Fruit fly (Drosophila melanogaster) whole organism, prepupa: ENCODE data around the gene S.

Experiments used
- Blimp-1 ChIP-seq: fragments of 200-800 bp; sonication (Bioruptor generic); optimal IDR thresholded peaks from 3 replicates; lab custom pipeline; 2017; ENCODE audit warnings: missing biosample characterization, missing genetic modification characterization, mild to moderate bottlenecking, moderate library complexity, missing genetic modification reagents
- CG10631 ChIP-seq: fragments of 200-800 bp; sonication (Bioruptor generic); optimal IDR thresholded peaks from 2 replicates; lab custom pipeline; 2016; ENCODE audit warnings: missing biosample characterization, missing genetic modification characterization
- CG10669 ChIP-seq: fragments of 200-800 bp; sonication (Bioruptor generic); optimal IDR thresholded peaks from 3 replicates; lab custom pipeline; 2018; ENCODE audit warnings: missing biosample characterization, mild to moderate bottlenecking, missing genetic modification characterization, moderate library complexity
- CG11294 ChIP-seq: fragments of 200-800 bp; sonication (Bioruptor generic); IDR thresholded peaks from 2 replicates; pipeline ENCODE4 v1.3.6; 2022; ENCODE audit warnings: missing biosample characterization, missing genetic modification characterization
- CG11762 ChIP-seq: fragments of 200-800 bp; sonication (Bioruptor generic); optimal IDR thresholded peaks from 3 replicates; lab custom pipeline; 2016; ENCODE audit warnings: missing biosample characterization, missing genetic modification characterization; ENCODE audit not compliant: insufficient read depth
- CG11902 ChIP-seq: fragments of 200-800 bp; sonication (Bioruptor generic); optimal IDR thresholded peaks from 3 replicates; lab custom pipeline; 2016; ENCODE audit warnings: missing biosample characterization, missing genetic modification characterization
- CG15336 ChIP-seq: fragments of 200-800 bp; sonication (Bioruptor generic); IDR thresholded peaks from 2 replicates; pipeline ENCODE4 v1.3.6; 2022; ENCODE audit warnings: missing biosample characterization, missing genetic modification characterization
- CG1621 ChIP-seq: fragments of 200-800 bp; sonication (Bioruptor generic); optimal IDR thresholded peaks from 3 replicates; lab custom pipeline; 2018; ENCODE audit warnings: missing biosample characterization, mild to moderate bottlenecking, missing genetic modification characterization
- CG16779 ChIP-seq: fragments of 200-800 bp; sonication (Bioruptor generic); optimal IDR thresholded peaks from 3 replicates; lab custom pipeline; 2017; ENCODE audit warnings: missing biosample characterization, mild to moderate bottlenecking, missing genetic modification characterization
- CG3032 ChIP-seq: fragments of 200-800 bp; optimal IDR thresholded peaks from 2 replicates; lab custom pipeline; 2019; ENCODE audit warnings: missing biosample characterization, mild to moderate bottlenecking, missing genetic modification characterization, moderate library complexity
- CG32006 ChIP-seq: fragments of 200-800 bp; sonication (Bioruptor generic); optimal IDR thresholded peaks from 3 replicates; lab custom pipeline; 2017; ENCODE audit warnings: missing biosample characterization, mild to moderate bottlenecking, missing genetic modification characterization
- CG34406 ChIP-seq: fragments of 200-800 bp; sonication (Bioruptor generic); optimal IDR thresholded peaks from 3 replicates; lab custom pipeline; 2016; ENCODE audit warnings: missing biosample characterization, missing genetic modification characterization
- CG3919 ChIP-seq: fragments of 200-800 bp; sonication (Bioruptor generic); optimal IDR thresholded peaks from 3 replicates; lab custom pipeline; 2016; ENCODE audit warnings: missing biosample characterization, missing genetic modification characterization
- CG4318 ChIP-seq: fragments of 200-800 bp; sonication (Bioruptor generic); optimal IDR thresholded peaks from 3 replicates; lab custom pipeline; 2017; ENCODE audit warnings: missing biosample characterization, mild to moderate bottlenecking, missing genetic modification characterization
- CG6163 ChIP-seq: fragments of 200-800 bp; sonication (Bioruptor generic); IDR thresholded peaks from 3 replicates; pipeline ENCODE4 v1.3.6; 2022; ENCODE audit warnings: missing biosample characterization, missing genetic modification characterization
- CG6792 ChIP-seq: fragments of 200-800 bp; sonication (Bioruptor generic); optimal IDR thresholded peaks from 3 replicates; lab custom pipeline; 2016; ENCODE audit warnings: missing biosample characterization, missing genetic modification characterization
- CG6808 ChIP-seq: fragments of 200-800 bp; sonication (Bioruptor generic); optimal IDR thresholded peaks from 3 replicates; lab custom pipeline; 2017; ENCODE audit warnings: missing biosample characterization, missing genetic modification characterization, mild to moderate bottlenecking, moderate library complexity, missing genetic modification reagents
- CG6854 ChIP-seq: fragments of 200-800 bp; sonication (Bioruptor generic); optimal IDR thresholded peaks from 2 replicates; lab custom pipeline; 2017; ENCODE audit warnings: missing biosample characterization, mild to moderate bottlenecking, missing genetic modification characterization
- CG7368 ChIP-seq: fragments of 200-800 bp; sonication (Bioruptor generic); optimal IDR thresholded peaks from 3 replicates; lab custom pipeline; 2016; ENCODE audit warnings: missing biosample characterization, missing genetic modification characterization
- CG8119 ChIP-seq: fragments of 200-800 bp; sonication (Bioruptor generic); IDR thresholded peaks from 3 replicates; pipeline ENCODE4 v1.3.6; 2022; ENCODE audit warnings: missing biosample characterization, missing genetic modification characterization
- CG8319 ChIP-seq: fragments of 200-800 bp; sonication (Bioruptor generic); optimal IDR thresholded peaks from 3 replicates; lab custom pipeline; 2016; ENCODE audit warnings: missing biosample characterization, missing genetic modification characterization
- CG8632 ChIP-seq: fragments of 200-800 bp; sonication (Bioruptor generic); optimal IDR thresholded peaks from 3 replicates; lab custom pipeline; 2016; ENCODE audit warnings: missing biosample characterization, missing genetic modification characterization
- CG9139 ChIP-seq: fragments of 200-800 bp; sonication (Bioruptor generic); optimal IDR thresholded peaks from 3 replicates; lab custom pipeline; 2017; ENCODE audit warnings: missing biosample characterization, mild to moderate bottlenecking, missing genetic modification characterization
- Eip75B ChIP-seq: fragments of 200-800 bp; sonication (Bioruptor generic); optimal IDR thresholded peaks from 3 replicates; lab custom pipeline; 2016; ENCODE audit warnings: missing biosample characterization, missing genetic modification characterization
- Eip93F ChIP-seq: fragments of 200-800 bp; sonication (Bioruptor generic); optimal IDR thresholded peaks from 2 replicates; lab custom pipeline; 2016; ENCODE audit warnings: missing biosample characterization, mild to moderate bottlenecking, missing genetic modification characterization
- Ets21C ChIP-seq: fragments of 200-800 bp; sonication (Bioruptor generic); optimal IDR thresholded peaks from 3 replicates; lab custom pipeline; 2016; ENCODE audit warnings: missing biosample characterization, missing genetic modification characterization
- Ets96B ChIP-seq: fragments of 200-800 bp; optimal IDR thresholded peaks from 2 replicates; lab custom pipeline; 2019; ENCODE audit warnings: missing biosample characterization, mild to moderate bottlenecking, missing genetic modification characterization, moderate library complexity
- Gug ChIP-seq: fragments of 200-800 bp; sonication (Bioruptor generic); IDR thresholded peaks from 2 replicates; pipeline ENCODE4 v1.3.6; 2022; ENCODE audit warnings: missing biosample characterization, missing genetic modification characterization
- Hr38 ChIP-seq: sonication (Bioruptor generic); optimal IDR thresholded peaks from 2 replicates; lab custom pipeline; 2016; ENCODE audit warnings: missing biosample characterization, missing genetic modification characterization
- Hr39 ChIP-seq: fragments of 200-800 bp; sonication (Bioruptor generic); optimal IDR thresholded peaks from 2 replicates; lab custom pipeline; 2016; ENCODE audit warnings: missing biosample characterization, missing genetic modification characterization
- Lpt ChIP-seq: fragments of 200-800 bp; sonication (Bioruptor generic); optimal IDR thresholded peaks from 3 replicates; lab custom pipeline; 2016; ENCODE audit warnings: missing biosample characterization, missing genetic modification characterization
- Met ChIP-seq: fragments of 200-800 bp; sonication (Bioruptor generic); optimal IDR thresholded peaks from 3 replicates; lab custom pipeline; 2016; ENCODE audit warnings: missing biosample characterization, missing genetic modification characterization
- OdsH ChIP-seq: fragments of 200-800 bp; sonication (Bioruptor generic); optimal IDR thresholded peaks from 3 replicates; lab custom pipeline; 2016; ENCODE audit warnings: missing biosample characterization, missing genetic modification characterization
- Smox ChIP-seq: fragments of 200-800 bp; sonication (Bioruptor generic); optimal IDR thresholded peaks from 3 replicates; lab custom pipeline; 2016; ENCODE audit warnings: missing biosample characterization, missing genetic modification characterization
- Sox102F ChIP-seq: fragments of 200-800 bp; sonication (Bioruptor generic); optimal IDR thresholded peaks from 2 replicates; lab custom pipeline; 2016; ENCODE audit warnings: missing biosample characterization, mild to moderate bottlenecking, missing genetic modification characterization
- Sox14 ChIP-seq: fragments of 200-800 bp; sonication (Bioruptor generic); optimal IDR thresholded peaks from 3 replicates; lab custom pipeline; 2016; ENCODE audit warnings: missing biosample characterization, missing genetic modification characterization
- Sox15 ChIP-seq: fragments of 200-800 bp; sonication (Bioruptor generic); optimal IDR thresholded peaks from 3 replicates; lab custom pipeline; 2016; ENCODE audit warnings: missing biosample characterization, missing genetic modification characterization
- achi ChIP-seq: fragments of 200-800 bp; sonication (Bioruptor generic); optimal IDR thresholded peaks from 3 replicates; lab custom pipeline; 2016; ENCODE audit warnings: missing biosample characterization, missing genetic modification characterization
- dac ChIP-seq: fragments of 200-800 bp; sonication (Bioruptor generic); optimal IDR thresholded peaks from 2 replicates; lab custom pipeline; 2017; ENCODE audit warnings: missing biosample characterization, mild to moderate bottlenecking, missing genetic modification characterization
- dsx ChIP-seq: fragments of 200-800 bp; optimal IDR thresholded peaks from 3 replicates; lab custom pipeline; 2019; ENCODE audit warnings: missing biosample characterization, mild to moderate bottlenecking, missing genetic modification characterization, moderate library complexity; ENCODE audit not compliant: poor library complexity, severe bottlenecking
- eg ChIP-seq: fragments of 200-800 bp; sonication (Bioruptor generic); IDR thresholded peaks from 3 replicates; pipeline ENCODE4 v1.3.6; 2022; ENCODE audit warnings: missing biosample characterization, missing genetic modification characterization
- esn ChIP-seq: fragments of 200-800 bp; sonication (Bioruptor generic); optimal IDR thresholded peaks from 2 replicates; lab custom pipeline; 2016; ENCODE audit warnings: missing biosample characterization, mild to moderate bottlenecking, missing genetic modification characterization, moderate library complexity
- fd59A ChIP-seq: fragments of 200-800 bp; sonication (Bioruptor generic); optimal IDR thresholded peaks from 2 replicates; lab custom pipeline; 2017; ENCODE audit warnings: missing biosample characterization, mild to moderate bottlenecking, missing genetic modification characterization, missing genetic modification reagents
- fd85E ChIP-seq: fragments of 200-800 bp; sonication (Bioruptor generic); optimal IDR thresholded peaks from 3 replicates; lab custom pipeline; 2016; ENCODE audit warnings: missing biosample characterization, missing genetic modification characterization
- fkh ChIP-seq: fragments of 200-800 bp; sonication (Bioruptor generic); optimal IDR thresholded peaks from 3 replicates; lab custom pipeline; 2017; ENCODE audit warnings: missing biosample characterization, mild to moderate bottlenecking, missing genetic modification characterization, moderate library complexity
- lz ChIP-seq: fragments of 200-800 bp; sonication (Bioruptor generic); optimal IDR thresholded peaks from 3 replicates; lab custom pipeline; 2016; ENCODE audit warnings: missing biosample characterization, missing genetic modification characterization
- net ChIP-seq: fragments of 200-800 bp; sonication (Bioruptor generic); optimal IDR thresholded peaks from 3 replicates; lab custom pipeline; 2016; ENCODE audit warnings: missing biosample characterization, missing genetic modification characterization
- salr ChIP-seq, 2 experiments: fragments of 200-800 bp; sonication (Bioruptor generic); optimal IDR thresholded peaks; 3 replicates each; lab custom pipeline; 2016 to 2018; ENCODE audit warnings: missing biosample characterization in 2 of 2, missing genetic modification characterization in 2 of 2, mild to moderate bottlenecking in 1 of 2
- spab ChIP-seq: fragments of 200-800 bp; sonication (Bioruptor generic); optimal IDR thresholded peaks from 2 replicates; lab custom pipeline; 2017; ENCODE audit warnings: missing biosample characterization, mild to moderate bottlenecking, missing genetic modification characterization, missing genetic modification reagents
- ss ChIP-seq, 2 experiments: fragments of 200-800 bp; sonication (Bioruptor generic); optimal IDR thresholded peaks; 2 replicates in 1 of 2; 3 replicates in 1 of 2; lab custom pipeline; 2017 to 2018; ENCODE audit warnings: mild to moderate bottlenecking in 2 of 2, missing biosample characterization in 2 of 2, missing genetic modification characterization in 2 of 2, moderate library complexity in 1 of 2
- svp ChIP-seq: fragments of 200-800 bp; sonication (Bioruptor generic); peaks from one replicate; lab custom pipeline; 2016; ENCODE audit warnings: missing biosample characterization, missing genetic modification characterization
- vri ChIP-seq: fragments of 200-800 bp; sonication (Bioruptor generic); optimal IDR thresholded peaks from 3 replicates; lab custom pipeline; 2016; ENCODE audit warnings: missing biosample characterization, mild to moderate bottlenecking, missing genetic modification characterization

S gene

dm6 chr2L:1077469-1077993 is at the start of gene S, which contains the start of gene ast:
TSS of gene S (minus strand) at chr2L:1077815.
TSS of gene ast (plus strand) at chr2L:1077948.
- TF ChIP-seq svp (no peak), fd85E (GFP tag; lab: Kevin White, UChicago) (peak; percentile 10), Blimp-1 (GFP tag; lab: Kevin White, UChicago) (no peak), CG8319 (no peak), net (GFP tag; lab: Kevin White, UChicago) (peak; percentile 22), Eip93F (GFP tag; lab: Kevin White, UChicago) (no peak), CG16779 (tag; lab: Kevin White, UChicago) (peak; percentile 8), CG3032 (tag; lab: Kevin White, UChicago) (peak; percentile 3), CG9139 (GFP tag; lab: Kevin White, UChicago) (no peak), Hr39 (no peak), CG34406 (GFP tag; lab: Kevin White, UChicago) (no peak), CG8119 (GFP tag; lab: Robert Waterston, UW) (no peak; the same call in 1 of the 3 replicates), CG32006 (GFP tag; lab: Kevin White, UChicago) (no peak), fd59A (GFP tag; lab: Kevin White, UChicago) (no peak), CG4318 (GFP tag; lab: Kevin White, UChicago) (no peak), Sox15 (no peak), CG10669 (GFP tag; lab: Kevin White, UChicago) (no peak), Ets96B (tag; lab: Kevin White, UChicago) (no peak), CG11294 (GFP tag; lab: Robert Waterston, UW) (no peak), Gug (GFP tag; lab: Robert Waterston, UW) (no peak), Sox102F (GFP tag; lab: Kevin White, UChicago) (no peak), Ets21C (GFP tag; lab: Kevin White, UChicago) (no peak), Hr38 (no peak), Eip75B (GFP tag; lab: Kevin White, UChicago) (no peak), esn (GFP tag; lab: Kevin White, UChicago) (peak; percentile 36), spab (no peak), CG7368 (GFP tag; lab: Kevin White, UChicago) (no peak), ss (GFP tag; optimal IDR thresholded peaks at IDR 0.05; lab: Kevin White, UChicago) (peak; percentile 2 to 45), dac (GFP tag; lab: Kevin White, UChicago) (no peak), fkh (GFP tag; lab: Kevin White, UChicago) (no peak), CG6808 (GFP tag; lab: Kevin White, UChicago) (peak; percentile 29), CG10631 (GFP tag; lab: Kevin White, UChicago) (no peak), CG15336 (GFP tag; lab: Robert Waterston, UW) (peak; percentile 34; the same call in 1 of the 2 replicates), vri (GFP tag; lab: Kevin White, UChicago) (no peak), CG6792 (no peak), CG1621 (tag; lab: Kevin White, UChicago) (peak; percentile 76), CG11902 (no peak), dsx (GFP tag; lab: Kevin White, UChicago) (peak; percentile 24), achi (no peak), CG8632 (GFP tag; lab: Kevin White, UChicago) (no peak), CG3919 (GFP tag; lab: Kevin White, UChicago) (peak; percentile 29), Met (GFP tag; lab: Kevin White, UChicago) (no peak), eg (GFP tag; lab: Robert Waterston, UW) (no peak), CG11762 (GFP tag; lab: Kevin White, UChicago) (no peak), Smox (GFP tag; lab: Kevin White, UChicago) (no peak), CG6163 (GFP tag; lab: Robert Waterston, UW) (peak; percentile 8; the same call in 1 of the 3 replicates), OdsH (GFP tag; lab: Kevin White, UChicago) (no peak), lz (GFP tag; lab: Kevin White, UChicago) (peak; percentile 25), salr (GFP tag; optimal IDR thresholded peaks at IDR 0.05; lab: Kevin White, UChicago) (no peak), CG6854 (GFP tag; lab: Kevin White, UChicago) (peak; percentile 49), Lpt (GFP tag; lab: Kevin White, UChicago) (no peak), Sox14 (GFP tag; lab: Kevin White, UChicago) (peak; percentile 13)
